Worm (Caenorhabditis elegans): Measurements from ENCODE around the gene cbp-2.

cbp-2 gene

DNA sequence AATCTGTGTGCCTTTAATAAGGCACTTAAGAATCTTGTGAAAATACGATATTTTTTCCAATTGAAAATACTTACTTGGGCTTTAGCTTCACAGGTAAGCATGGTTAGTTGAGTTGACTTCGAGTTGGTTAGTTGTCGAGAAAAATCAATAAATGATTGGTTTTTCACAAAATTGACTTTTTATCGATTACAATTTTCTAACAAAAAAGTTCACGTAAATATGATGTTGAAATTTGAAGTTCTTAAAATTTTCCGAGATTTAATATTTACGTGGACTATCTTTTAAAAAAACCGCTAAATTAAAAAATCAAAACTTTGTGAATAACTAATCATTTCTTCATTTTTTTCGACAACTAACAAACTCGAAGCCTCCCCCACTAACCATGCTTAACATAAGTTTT lies 2.2 kb upstream of the cbp-2 start, which contains the start of gene F40F12.3:
TSS of gene F40F12.3 (minus strand) at position 101 of the 400 bp plus-strand sequence.
- TF ChIP-seq zag-1 (tag; optimal IDR thresholded peaks at IDR 0.05) (no peak), Y75B8A.6 (GFP tag; IDR thresholded peaks at IDR 0.05) (no peak)

DNA sequence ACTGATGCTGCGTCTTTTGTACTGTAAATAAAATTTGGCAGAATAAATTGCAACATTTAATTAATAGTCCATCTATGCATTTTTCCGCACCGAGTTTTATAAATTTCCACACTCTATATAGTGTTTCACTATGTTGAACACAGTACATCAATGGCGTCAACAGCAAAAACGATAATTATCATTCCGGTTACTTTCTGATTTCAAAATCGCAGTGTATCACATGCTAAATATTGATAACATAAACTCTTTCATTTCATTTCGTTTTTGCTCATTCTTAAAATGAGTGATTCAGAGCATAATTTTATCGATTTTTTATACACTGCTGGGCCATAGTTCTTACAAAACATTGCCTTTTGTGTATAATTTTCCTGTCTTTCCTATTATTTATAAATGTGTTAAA lies 664 bp upstream of the cbp-2 start:
- peak; percentile 16 for TF ChIP-seq hlh-30 (tag; optimal IDR thresholded peaks at IDR 0.05; ENCODE audit: insufficient read depth)
- TF ChIP-seq hlh-11 (tag; optimal IDR thresholded peaks at IDR 0.05): peak; percentile 11
- no peak for TF ChIP-seq skn-1 (tag; optimal IDR thresholded peaks at IDR 0.05)
- TF ChIP-seq mdt-29 (GFP tag; IDR thresholded peaks at IDR 0.05): no peak
- peak; percentile 11 for TF ChIP-seq nhr-77 (tag; optimal IDR thresholded peaks at IDR 0.05)
- no peak for TF ChIP-seq mes-2 (tag; optimal IDR thresholded peaks at IDR 0.05; ENCODE audit: poor library complexity, severe bottlenecking)
- no peak for TF ChIP-seq ctbp-1 (GFP tag; IDR thresholded peaks at IDR 0.05)
- no peak for TF ChIP-seq ZK337.2 (GFP tag; IDR thresholded peaks at IDR 0.05)
- TF ChIP-seq daf-16 (GFP tag; optimal IDR thresholded peaks at IDR 0.05): no peak
- peak; percentile 86 for TF ChIP-seq daf-16 (tag; optimal IDR thresholded peaks at IDR 0.05)
- no peak for TF ChIP-seq R02D3.7 (tag; optimal IDR thresholded peaks at IDR 0.05)
- TF ChIP-seq pqm-1 (tag; optimal IDR thresholded peaks at IDR 0.05): peak; percentile 9
- TF ChIP-seq D1046.2 (GFP tag; IDR thresholded peaks at IDR 0.05): no peak
- TF ChIP-seq lin-13 (GFP tag; optimal IDR thresholded peaks at IDR 0.05): no peak
- TF ChIP-seq dve-1 (tag; optimal IDR thresholded peaks at IDR 0.05; ENCODE audit: insufficient read depth): peak; percentile 38
- TF ChIP-seq nhr-28 (tag; optimal IDR thresholded peaks at IDR 0.05): peak; percentile 56

- no peak for TF ChIP-seq duxl-1 (tag; optimal IDR thresholded peaks at IDR 0.05; ENCODE audit: poor library complexity)
- peak; percentile 25 for TF ChIP-seq dve-1 (tag; optimal IDR thresholded peaks at IDR 0.05; ENCODE audit: insufficient read depth)
- TF ChIP-seq T20F7.1 (GFP tag; optimal IDR thresholded peaks at IDR 0.05): no peak
Observed at ce11 chrIII:9926650-9927049, 3.7 kb downstream of the cbp-2 start, which contains the start of gene ttr-3. Gene ttr-3, minus strand, starts transcription at chrIII:9926750.

ce11 chrIII:9927378-9927777 lies 4.4 kb downstream of the cbp-2 start, which contains the start of gene ttr-2:
Gene ttr-2, plus strand, starts transcription at chrIII:9927769.
- TF ChIP-seq mdl-1 (tag; optimal IDR thresholded peaks at IDR 0.05) (no peak), mep-1 (tag; optimal IDR thresholded peaks at IDR 0.05) (peak; percentile 2), nhr-28 (tag; optimal IDR thresholded peaks at IDR 0.05) (peak; percentile 42)

DNA sequence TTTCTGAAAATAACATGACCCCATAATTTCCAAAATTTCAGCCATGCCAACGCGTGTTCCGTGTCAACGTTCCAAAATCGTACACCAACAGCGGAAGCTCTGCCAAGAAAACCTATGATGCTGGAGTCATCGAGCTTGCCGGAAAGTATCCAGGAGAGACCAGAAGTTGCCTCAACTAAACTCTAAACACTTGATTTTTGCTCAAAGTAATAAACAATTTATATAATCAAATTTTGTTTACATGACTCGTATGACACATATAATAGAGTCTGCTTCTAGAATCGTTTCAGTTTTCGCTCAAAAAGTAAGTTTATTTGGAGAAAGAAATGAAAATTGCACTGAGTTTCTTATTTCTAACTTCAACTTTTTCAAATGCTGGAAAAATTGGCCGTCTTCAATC lies 5.8 kb downstream of the cbp-2 start, which contains the start of gene ttr-1:
TSS of gene ttr-1 (plus strand) at position 301 of the 400 bp plus-strand sequence.
- TF ChIP-seq nhr-48 (tag; optimal IDR thresholded peaks at IDR 0.05) (no peak), spr-3 (GFP tag; optimal IDR thresholded peaks at IDR 0.05) (no peak), lin-15B (tag; optimal IDR thresholded peaks at IDR 0.05) (no peak)

- TF ChIP-seq fkh-10 (GFP tag; optimal IDR thresholded peaks at IDR 0.05) (no peak), Y105C5A.15 (GFP tag; IDR thresholded peaks at IDR 0.05) (no peak), nhr-25 (tag; optimal IDR thresholded peaks at IDR 0.05; ENCODE audit: borderline replicate concordance, insufficient read depth) (no peak), nhr-48 (tag; optimal IDR thresholded peaks at IDR 0.05) (no peak), aha-1 (tag) (peak; percentile 84), lir-3 (tag; optimal IDR thresholded peaks at IDR 0.05) (no peak), ZK337.2 (GFP tag; IDR thresholded peaks at IDR 0.05) (no peak)
Observed at ce11 chrIII:9929525-9929924, 6.6 kb downstream of the cbp-2 start.

DNA sequence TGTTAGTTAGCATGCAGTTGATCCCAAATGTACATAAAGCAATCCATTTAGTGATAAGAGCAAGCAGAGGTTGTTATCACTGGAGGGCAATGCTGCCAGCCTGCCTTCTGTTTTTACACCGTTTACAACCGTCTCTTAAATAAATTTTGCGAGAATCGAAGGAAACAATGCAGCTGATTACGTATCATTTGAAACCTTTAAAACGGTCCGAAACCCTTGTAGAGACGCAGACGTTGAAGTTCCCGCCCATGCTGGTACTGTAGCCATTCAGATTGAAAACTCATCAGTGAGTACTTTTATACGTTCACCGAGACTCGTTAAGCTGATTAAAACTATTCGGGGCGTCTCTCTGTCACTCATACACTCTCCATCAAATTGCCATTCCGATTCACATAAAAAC lies 7.4 kb downstream of the cbp-2 start:
- no peak for TF ChIP-seq ceh-28 (tag; optimal IDR thresholded peaks at IDR 0.05)
- TF ChIP-seq saeg-2 (GFP tag; IDR thresholded peaks at IDR 0.05): 0 out of 2 replicates have a peak, but pooled peaks have one; percentile 51
- TF ChIP-seq hmg-1.1 (GFP tag; IDR thresholded peaks at IDR 0.05): no peak
- TF ChIP-seq T20F7.1 (GFP tag; optimal IDR thresholded peaks at IDR 0.05): peak; percentile 1
- TF ChIP-seq snpc-4 (tag; optimal IDR thresholded peaks at IDR 0.05): no peak
- TF ChIP-seq nhr-10 (tag; optimal IDR thresholded peaks at IDR 0.05): no peak
- TF ChIP-seq unc-130 (GFP tag; optimal IDR thresholded peaks at IDR 0.05): no peak
- TF ChIP-seq mxl-3 (GFP tag; optimal IDR thresholded peaks at IDR 0.05): peak; percentile 11
- TF ChIP-seq F37D6.2 (tag; optimal IDR thresholded peaks at IDR 0.05): no peak
- no peak for TF ChIP-seq lin-13 (GFP tag; optimal IDR thresholded peaks at IDR 0.05)
- TF ChIP-seq duxl-1 (tag; optimal IDR thresholded peaks at IDR 0.05; ENCODE audit: poor library complexity): no peak
- TF ChIP-seq nhr-11 (tag; optimal IDR thresholded peaks at IDR 0.05): no peak
- TF ChIP-seq egl-27 (tag; optimal IDR thresholded peaks at IDR 0.05): no peak
- no peak for TF ChIP-seq nhr-76 (tag; optimal IDR thresholded peaks at IDR 0.05)

All from whole organism, L4 larva.